Fruit fly (Drosophila melanogaster) whole organism, embryonic: ENCODE data around the gene CG14840.

ENCODE experiments used
- Adf1 ChIP-seq: fragments of 200-800 bp; sonication (Bioruptor generic); IDR thresholded peaks from 2 replicates; pipeline ENCODE4 v1.3.6; 2022; ENCODE audit warnings: missing biosample characterization, missing genetic modification characterization
- BEAF-32 ChIP-seq: fragments of 200-800 bp; sonication (Bioruptor generic); optimal IDR thresholded peaks from 3 replicates; lab custom pipeline; 2017; ENCODE audit warnings: missing biosample characterization, missing genetic modification characterization, mild to moderate bottlenecking, moderate library complexity, missing genetic modification reagents
- CG10267 ChIP-seq: fragments of 200-800 bp; sonication (Bioruptor generic); optimal IDR thresholded peaks from 2 replicates; lab custom pipeline; 2018; ENCODE audit warnings: missing biosample characterization, mild to moderate bottlenecking, missing genetic modification characterization, moderate library complexity
- CG10431 ChIP-seq: fragments of 200-800 bp; sonication (Bioruptor generic); optimal IDR thresholded peaks from 3 replicates; lab custom pipeline; 2018; ENCODE audit warnings: missing biosample characterization, mild to moderate bottlenecking, missing genetic modification characterization
- CG10543 ChIP-seq: fragments of 200-800 bp; sonication (Bioruptor generic); optimal IDR thresholded peaks from 3 replicates; lab custom pipeline; 2017; ENCODE audit warnings: missing biosample characterization, mild to moderate bottlenecking, missing genetic modification characterization, moderate library complexity
- CG12104 ChIP-seq: fragments of 200-800 bp; sonication (Bioruptor generic); optimal IDR thresholded peaks from 3 replicates; lab custom pipeline; 2016; ENCODE audit warnings: missing biosample characterization, missing genetic modification characterization
- CG16813 ChIP-seq: fragments of 200-800 bp; sonication (Bioruptor generic); IDR thresholded peaks from 3 replicates; pipeline ENCODE4 v1.3.6; 2022; ENCODE audit warnings: missing biosample characterization, missing genetic modification characterization; ENCODE audit not compliant: partially characterized antibody
- CG17568 ChIP-seq: fragments of 200-800 bp; sonication (Bioruptor generic); optimal IDR thresholded peaks from 2 replicates; lab custom pipeline; 2018; ENCODE audit warnings: missing biosample characterization, mild to moderate bottlenecking, missing genetic modification characterization, moderate library complexity
- CG17829 ChIP-seq: fragments of 200-800 bp; optimal IDR thresholded peaks from 2 replicates; lab custom pipeline; 2019; ENCODE audit warnings: missing biosample characterization, mild to moderate bottlenecking, missing genetic modification characterization, moderate library complexity
- CG30431 ChIP-seq: fragments of 200-800 bp; sonication (Bioruptor generic); optimal IDR thresholded peaks from 2 replicates; lab custom pipeline; 2017; ENCODE audit warnings: missing biosample characterization, missing genetic modification characterization
- CG3065 ChIP-seq: fragments of 200-800 bp; sonication (Bioruptor generic); optimal IDR thresholded peaks from 2 replicates; lab custom pipeline; 2016; ENCODE audit warnings: missing biosample characterization, missing genetic modification characterization
- CG31388 ChIP-seq: fragments of 200-800 bp; sonication (Bioruptor generic); optimal IDR thresholded peaks from 2 replicates; lab custom pipeline; 2016; ENCODE audit warnings: missing biosample characterization, missing genetic modification characterization
- CG3281 ChIP-seq: fragments of 200-800 bp; sonication (Bioruptor generic); optimal IDR thresholded peaks from 3 replicates; lab custom pipeline; 2017; ENCODE audit warnings: missing biosample characterization, mild to moderate bottlenecking, missing genetic modification characterization
- CG34376 ChIP-seq: fragments of 200-800 bp; sonication (Bioruptor generic); optimal IDR thresholded peaks from 2 replicates; lab custom pipeline; 2018; ENCODE audit warnings: missing biosample characterization, mild to moderate bottlenecking, missing genetic modification characterization
- CG3838 ChIP-seq: fragments of 200-800 bp; sonication (Bioruptor generic); optimal IDR thresholded peaks from 3 replicates; lab custom pipeline; 2016; ENCODE audit warnings: missing biosample characterization, missing genetic modification characterization
- CG6813 ChIP-seq: fragments of 200-800 bp; sonication (Bioruptor generic); optimal IDR thresholded peaks from 2 replicates; lab custom pipeline; 2017; ENCODE audit warnings: missing biosample characterization, missing genetic modification characterization, mild to moderate bottlenecking, moderate library complexity, missing genetic modification reagents
- CoRest ChIP-seq: fragments of 200-800 bp; sonication (Bioruptor generic); optimal IDR thresholded peaks from 3 replicates; lab custom pipeline; 2018; ENCODE audit warnings: missing biosample characterization, mild to moderate bottlenecking, missing genetic modification characterization, moderate library complexity
- Hr3 ChIP-seq: fragments of 200-800 bp; sonication (Bioruptor generic); optimal IDR thresholded peaks from 3 replicates; lab custom pipeline; 2016; ENCODE audit warnings: missing biosample characterization, missing genetic modification characterization
- Lhr ChIP-seq: fragments of 200-800 bp; sonication (Bioruptor generic); optimal IDR thresholded peaks from 3 replicates; lab custom pipeline; 2017; ENCODE audit warnings: mild to moderate bottlenecking, missing biosample characterization, missing genetic modification reagents, missing genetic modification characterization
- Max ChIP-seq: fragments of 200-800 bp; sonication (Bioruptor generic); optimal IDR thresholded peaks from 2 replicates; lab custom pipeline; 2016; ENCODE audit warnings: missing biosample characterization, mild to moderate bottlenecking, missing genetic modification characterization
- Med ChIP-seq: fragments of 200-800 bp; sonication (Bioruptor generic); peaks from one replicate; lab custom pipeline; 2016; ENCODE audit warnings: missing biosample characterization, missing genetic modification characterization, mild to moderate bottlenecking, inconsistent platforms, moderate library complexity
- Myb ChIP-seq: fragments of 200-800 bp; sonication (Bioruptor generic); optimal IDR thresholded peaks from 2 replicates; lab custom pipeline; 2016; ENCODE audit warnings: missing biosample characterization, missing genetic modification characterization
- PHDP ChIP-seq: fragments of 200-800 bp; sonication (Bioruptor generic); optimal IDR thresholded peaks from 3 replicates; lab custom pipeline; 2018; ENCODE audit warnings: missing biosample characterization, mild to moderate bottlenecking, missing genetic modification characterization, moderate library complexity
- Stat92E ChIP-seq, 3 experiments: fragments of >200 bp in 2 of 3; fragments of 200-800 bp in 1 of 3; sonication (Bioruptor generic) in 1 of 3; optimal IDR thresholded peaks; 2 replicates each; lab custom pipeline; 2017 to 2019; ENCODE audit warnings: missing biosample characterization in 3 of 3, missing genetic modification characterization in 3 of 3, mild to moderate bottlenecking in 1 of 3, moderate library complexity in 1 of 3
- Xbp1 ChIP-seq: fragments of 200-800 bp; sonication (Bioruptor generic); optimal IDR thresholded peaks from 3 replicates; lab custom pipeline; 2016; ENCODE audit warnings: missing biosample characterization, mild to moderate bottlenecking, missing genetic modification characterization
- amos ChIP-seq: fragments of 200-800 bp; sonication (Bioruptor generic); IDR thresholded peaks from 2 replicates; pipeline ENCODE4 v1.3.6; 2022; ENCODE audit warnings: missing biosample characterization, missing genetic modification characterization; ENCODE audit not compliant: partially characterized antibody
- bcd ChIP-seq: fragments of 200-800 bp; sonication (Bioruptor generic); optimal IDR thresholded peaks from 2 replicates; lab custom pipeline; 2017; ENCODE audit warnings: missing biosample characterization, mild to moderate bottlenecking, missing genetic modification characterization
- br ChIP-seq: fragments of >200 bp; optimal IDR thresholded peaks from 2 replicates; lab custom pipeline; 2017
- cad ChIP-seq: fragments of >200 bp; optimal IDR thresholded peaks from 2 replicates; lab custom pipeline; 2017; ENCODE audit warnings: missing biosample characterization, missing genetic modification characterization
- corto ChIP-seq: fragments of 200-800 bp; sonication (Bioruptor generic); optimal IDR thresholded peaks from 2 replicates; lab custom pipeline; 2016; ENCODE audit warnings: missing biosample characterization, mild to moderate bottlenecking, missing genetic modification characterization, moderate library complexity
- crol ChIP-seq: fragments of 200-800 bp; sonication (Bioruptor generic); IDR thresholded peaks from 2 replicates; pipeline ENCODE4 v1.3.6; 2022; ENCODE audit warnings: missing biosample characterization, missing genetic modification characterization
- dmrt99B ChIP-seq: fragments of 200-800 bp; sonication (Bioruptor generic); optimal IDR thresholded peaks from 2 replicates; lab custom pipeline; 2018; ENCODE audit warnings: missing biosample characterization, mild to moderate bottlenecking, missing genetic modification characterization, moderate library complexity
- dpn ChIP-seq, 2 experiments: fragments of 200-800 bp; sonication (Bioruptor generic); optimal IDR thresholded peaks; 3 replicates each; lab custom pipeline; 2016; ENCODE audit warnings: missing biosample characterization in 2 of 2, missing genetic modification characterization in 2 of 2
- esg ChIP-seq: fragments of 200-800 bp; sonication (Bioruptor generic); conservative IDR thresholded peaks from 2 replicates; pipeline ENCODE4 v1.3.6; 2022; ENCODE audit warnings: missing biosample characterization, missing genetic modification characterization
- ewg ChIP-seq: fragments of 200-800 bp; sonication (Bioruptor generic); optimal IDR thresholded peaks from 3 replicates; lab custom pipeline; 2017; ENCODE audit warnings: mild to moderate bottlenecking, missing biosample characterization, missing genetic modification reagents, missing genetic modification characterization
- fd96Cb ChIP-seq: fragments of 200-800 bp; sonication (Bioruptor generic); optimal IDR thresholded peaks from 2 replicates; lab custom pipeline; 2018; ENCODE audit warnings: missing biosample characterization, mild to moderate bottlenecking, missing genetic modification characterization, moderate library complexity
- gem ChIP-seq: fragments of 200-800 bp; sonication (Bioruptor generic); optimal IDR thresholded peaks from 2 replicates; lab custom pipeline; 2019; ENCODE audit warnings: missing biosample characterization, mild to moderate bottlenecking, missing genetic modification characterization, moderate library complexity
- grn ChIP-seq: fragments of 200-800 bp; sonication (Bioruptor generic); optimal IDR thresholded peaks from 3 replicates; lab custom pipeline; 2017; ENCODE audit warnings: missing biosample characterization, missing genetic modification characterization
- hbn ChIP-seq: fragments of 200-800 bp; sonication (Bioruptor generic); IDR thresholded peaks from 2 replicates; pipeline ENCODE4 v1.3.6; 2022; ENCODE audit warnings: missing biosample characterization, missing genetic modification characterization; ENCODE audit not compliant: partially characterized antibody
- her ChIP-seq: fragments of 200-800 bp; sonication (Bioruptor generic); optimal IDR thresholded peaks from 2 replicates; lab custom pipeline; 2016; ENCODE audit warnings: missing biosample characterization, missing genetic modification characterization
- nmo ChIP-seq: fragments of 200-800 bp; sonication (Bioruptor generic); optimal IDR thresholded peaks from 2 replicates; lab custom pipeline; 2018; ENCODE audit warnings: missing biosample characterization, mild to moderate bottlenecking, missing genetic modification characterization, moderate library complexity
- peb ChIP-seq: fragments of 200-800 bp; sonication (Bioruptor generic); IDR thresholded peaks from 2 replicates; pipeline ENCODE4 v1.3.6; 2022; ENCODE audit warnings: missing biosample characterization, missing genetic modification characterization
- pfk ChIP-seq: fragments of 200-800 bp; sonication (Bioruptor generic); optimal IDR thresholded peaks from 2 replicates; lab custom pipeline; 2018; ENCODE audit warnings: missing biosample characterization, mild to moderate bottlenecking, missing genetic modification characterization, moderate library complexity
- salm ChIP-seq: fragments of 200-800 bp; sonication (Bioruptor generic); optimal IDR thresholded peaks from 2 replicates; lab custom pipeline; 2018; ENCODE audit warnings: missing biosample characterization, mild to moderate bottlenecking, missing genetic modification characterization
- sob ChIP-seq: fragments of 200-800 bp; sonication (Bioruptor generic); IDR thresholded peaks from 2 replicates; pipeline ENCODE4 v1.3.6; 2022; ENCODE audit warnings: missing biosample characterization, missing genetic modification characterization
- tup ChIP-seq: fragments of 200-800 bp; sonication (Bioruptor generic); optimal IDR thresholded peaks from 2 replicates; lab custom pipeline; 2016; ENCODE audit warnings: missing biosample characterization, mild to moderate bottlenecking, missing genetic modification characterization, moderate library complexity
- zen ChIP-seq: fragments of 200-800 bp; sonication (Bioruptor generic); optimal IDR thresholded peaks from 3 replicates; lab custom pipeline; 2018; ENCODE audit warnings: missing biosample characterization, mild to moderate bottlenecking, missing genetic modification characterization, moderate library complexity
- zen2 ChIP-seq: fragments of 200-800 bp; sonication (Bioruptor generic); IDR thresholded peaks from 3 replicates; pipeline ENCODE4 v1.3.6; 2022; ENCODE audit warnings: missing biosample characterization, missing genetic modification characterization; ENCODE audit not compliant: partially characterized antibody

The CG14840 gene

DNA sequence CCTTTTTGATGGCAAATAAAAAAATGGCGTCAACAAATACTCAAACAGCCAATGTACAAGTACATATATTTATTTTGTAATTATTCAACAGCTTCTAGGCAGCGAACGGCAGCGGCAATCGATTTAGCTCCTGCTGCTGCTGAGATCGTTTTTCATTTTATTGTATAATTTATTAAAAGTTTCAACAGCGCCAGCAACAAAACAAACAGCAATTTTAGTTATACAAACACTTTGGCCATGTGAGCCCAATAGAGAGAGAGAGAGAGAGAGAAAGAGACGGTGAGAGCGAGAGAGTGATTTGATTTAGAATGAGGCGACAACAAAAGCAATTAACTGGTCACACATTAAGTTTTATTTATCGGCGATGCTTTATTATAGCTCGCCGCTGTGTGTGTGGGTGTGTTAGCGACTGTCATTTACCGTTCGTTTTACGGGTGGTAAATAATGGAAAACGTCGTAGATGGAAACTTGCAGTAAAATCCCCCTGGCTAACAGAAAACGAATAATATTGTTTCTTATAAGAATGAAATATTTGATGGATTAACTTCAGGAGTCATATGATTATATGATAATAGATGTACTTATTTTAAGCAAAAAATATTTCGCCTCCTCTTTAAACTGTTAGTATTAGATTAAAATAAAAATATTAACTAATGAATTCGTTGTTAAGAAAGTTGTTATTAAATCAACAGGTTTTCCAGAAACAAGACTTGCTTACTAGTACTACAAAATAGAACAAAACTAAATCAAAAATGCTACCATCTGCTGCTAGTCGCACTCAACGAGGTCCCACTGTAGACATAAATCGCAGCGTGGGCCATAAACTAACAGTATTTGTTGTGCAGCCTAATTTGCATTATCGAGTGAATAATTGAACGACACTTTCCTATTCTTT is 24.3 kb upstream of the CG14840 start (continued):
- TF ChIP-seq CG16813 (GFP tag; lab: Robert Waterston, UW), result no peak
- TF ChIP-seq sob (GFP tag; lab: Robert Waterston, UW), result no peak
- TF ChIP-seq PHDP, result peak; percentile 1
- peak; percentile 11 for TF ChIP-seq CG12104 (GFP tag; lab: Kevin White, UChicago)
- TF ChIP-seq gem (tag; lab: Kevin White, UChicago), result peak; percentile 45
- TF ChIP-seq CG10543, result peak; percentile 66
- peak; percentile 20 for TF ChIP-seq nmo (GFP tag; lab: Kevin White, UChicago)
- peak; percentile 6 for TF ChIP-seq CG3838 (GFP tag; lab: Kevin White, UChicago)
- TF ChIP-seq corto (GFP tag; lab: Kevin White, UChicago), result no peak
- TF ChIP-seq dmrt99B (tag; lab: Kevin White, UChicago), result peak; percentile 31
- peak in 1 of 3 experiments; percentile 84 for TF ChIP-seq Stat92E (GFP tag; optimal IDR thresholded peaks at IDR 0.05; lab: Kevin White, UChicago)
- TF ChIP-seq grn, result no peak
- TF ChIP-seq bcd (GFP tag; lab: Kevin White, UChicago), result peak; percentile 18
- TF ChIP-seq fd96Cb (tag; lab: Kevin White, UChicago), result peak; percentile 10
- no peak for TF ChIP-seq br
- no peak for TF ChIP-seq CG10431 (GFP tag; lab: Kevin White, UChicago)
- TF ChIP-seq peb (GFP tag; lab: Robert Waterston, UW), result no peak
- no peak for TF ChIP-seq zen (tag; lab: Kevin White, UChicago)
- peak; percentile 50 for TF ChIP-seq CoRest (tag; lab: Kevin White, UChicago)
- TF ChIP-seq amos, result no peak
- TF ChIP-seq CG30431 (GFP tag; lab: Kevin White, UChicago), result peak; percentile 3
- TF ChIP-seq dpn (GFP tag; optimal IDR thresholded peaks at IDR 0.05; lab: Kevin White, UChicago), result peak in 1 of 2 experiments; percentile 5
- no peak for TF ChIP-seq CG17829 (tag; lab: Kevin White, UChicago)
- TF ChIP-seq esg (GFP tag; lab: Robert Waterston, UW), result no peak
- TF ChIP-seq CG34376, result peak; percentile 51
- TF ChIP-seq pfk, result no peak
- TF ChIP-seq Xbp1 (GFP tag; lab: Kevin White, UChicago), result peak; percentile 17
- TF ChIP-seq CG6813 (GFP tag; lab: Kevin White, UChicago), result peak; percentile 16
- no peak for TF ChIP-seq hbn (GFP tag; lab: Robert Waterston, UW)
- TF ChIP-seq cad (GFP tag; lab: Kevin White, UChicago), result peak; percentile 45
- TF ChIP-seq BEAF-32, result no peak
- TF ChIP-seq her, result no peak
- peak; percentile 3 for TF ChIP-seq ewg
- peak; percentile 41 for TF ChIP-seq Max (GFP tag; lab: Kevin White, UChicago)
- TF ChIP-seq Hr3, result peak; percentile 33
- no peak for TF ChIP-seq Lhr (GFP tag; lab: Kevin White, UChicago)
- peak; percentile 1 for TF ChIP-seq salm (tag; lab: Kevin White, UChicago)
- TF ChIP-seq CG17568 (GFP tag; lab: Kevin White, UChicago), result peak; percentile 3
- no peak for TF ChIP-seq Adf1 (GFP tag; lab: Robert Waterston, UW)
- TF ChIP-seq Med (GFP tag; lab: Kevin White, UChicago), result peak; percentile 83
- no peak for TF ChIP-seq crol (GFP tag; lab: Robert Waterston, UW)
- no peak for TF ChIP-seq CG31388 (GFP tag; lab: Kevin White, UChicago)
- no peak for TF ChIP-seq CG10267 (tag; lab: Kevin White, UChicago)
- peak; percentile 12 for TF ChIP-seq tup (GFP tag; lab: Kevin White, UChicago)
- TF ChIP-seq zen2 (GFP tag; lab: Robert Waterston, UW), result no peak
- TF ChIP-seq Myb (GFP tag; lab: Kevin White, UChicago), result no peak
- TF ChIP-seq CG3065 (GFP tag; lab: Kevin White, UChicago), result no peak
- TF ChIP-seq CG3281, result peak; percentile 9
